Worm (Caenorhabditis elegans) whole organism, L3 larva: ENCODE data around the gene flwr-1.

Experiments
- R02D3.7 ChIP-seq: fragments of 150-350 bp; optimal IDR thresholded peaks from 2 replicates; lab custom pipeline; 2014; ENCODE audit warnings: missing biosample characterization, missing genetic modification characterization
- ama-1 ChIP-seq: fragments of 150-350 bp; optimal IDR thresholded peaks from 2 replicates; lab custom pipeline; 2018
- ceh-28 ChIP-seq: fragments of 150-350 bp; optimal IDR thresholded peaks from 2 replicates; lab custom pipeline; 2014; ENCODE audit warnings: missing biosample characterization, missing genetic modification reagents, missing genetic modification characterization
- ceh-82 ChIP-seq: fragments of 150-350 bp; optimal IDR thresholded peaks from 2 replicates; lab custom pipeline; 2014; ENCODE audit warnings: missing biosample characterization, missing genetic modification characterization
- ceh-9 ChIP-seq: sonication (generic microtip); optimal IDR thresholded peaks from 2 replicates; lab custom pipeline; 2018; ENCODE audit warnings: missing biosample characterization, missing genetic modification characterization
- daf-12 ChIP-seq: fragments of 150-350 bp; optimal IDR thresholded peaks from 2 replicates; lab custom pipeline; 2014; ENCODE audit warnings: missing biosample characterization, missing genetic modification reagents, missing genetic modification characterization
- egl-27 ChIP-seq: sonication (generic microtip); optimal IDR thresholded peaks from 4 replicates; lab custom pipeline; 2017; ENCODE audit warnings: missing biosample characterization, missing genetic modification reagents, missing genetic modification characterization
- egl-5 ChIP-seq: fragments of 150-350 bp; optimal IDR thresholded peaks from 2 replicates; lab custom pipeline; 2017; ENCODE audit warnings: missing biosample characterization, missing genetic modification reagents, missing genetic modification characterization, inconsistent platforms
- elt-3 ChIP-seq, 3 experiments: fragments of 150-350 bp in 1 of 3; sonication (generic microtip) in 2 of 3; optimal IDR thresholded peaks; 2 replicates in 2 of 3; 4 replicates in 1 of 3; lab custom pipeline; 2014 to 2017; ENCODE audit warnings: missing biosample characterization in 3 of 3, missing genetic modification characterization in 3 of 3
- eor-1 ChIP-seq, 2 experiments: fragments of 150-350 bp; optimal IDR thresholded peaks; 2 replicates each; lab custom pipeline; 2014 to 2018; ENCODE audit warnings: missing biosample characterization in 2 of 2, missing genetic modification characterization in 2 of 2
- fkh-10 ChIP-seq: sonication (generic microtip); optimal IDR thresholded peaks from 2 replicates; lab custom pipeline; 2017; ENCODE audit warnings: missing biosample characterization, missing genetic modification reagents, missing genetic modification characterization
- fkh-2 ChIP-seq: fragments of 150-350 bp; optimal IDR thresholded peaks from 2 replicates; lab custom pipeline; 2014; ENCODE audit warnings: missing biosample characterization, missing genetic modification reagents, missing genetic modification characterization
- fos-1 ChIP-seq: fragments of 150-350 bp; optimal IDR thresholded peaks from 2 replicates; lab custom pipeline; 2014; ENCODE audit warnings: missing biosample characterization, missing genetic modification characterization
- hmg-11 ChIP-seq: sonication (generic microtip); optimal IDR thresholded peaks from 2 replicates; lab custom pipeline; 2016; ENCODE audit warnings: missing genetic modification characterization, missing compliant biosample characterization
- lin-15B ChIP-seq: fragments of 150-350 bp; optimal IDR thresholded peaks from 2 replicates; lab custom pipeline; 2014; ENCODE audit warnings: missing biosample characterization, missing genetic modification characterization
- lin-39 ChIP-seq: fragments of 150-350 bp; optimal IDR thresholded peaks from 2 replicates; lab custom pipeline; 2018; ENCODE audit warnings: missing biosample characterization, missing genetic modification reagents, missing genetic modification characterization
- lsy-12 ChIP-seq: sonication (generic microtip); optimal IDR thresholded peaks from 2 replicates; lab custom pipeline; 2016; ENCODE audit warnings: mild to moderate bottlenecking, missing genetic modification characterization, missing compliant biosample characterization
- mdl-1 ChIP-seq: fragments of 150-350 bp; optimal IDR thresholded peaks from 2 replicates; lab custom pipeline; 2014; ENCODE audit warnings: missing biosample characterization, missing genetic modification characterization
- mml-1 ChIP-seq: fragments of 150-350 bp; sonication (generic microtip); optimal IDR thresholded peaks from 3 replicates; lab custom pipeline; 2014; ENCODE audit warnings: missing biosample characterization, missing genetic modification characterization
- nfya-1 ChIP-seq: sonication (generic microtip); optimal IDR thresholded peaks from 2 replicates; lab custom pipeline; 2017; ENCODE audit warnings: missing genetic modification characterization, mild to moderate bottlenecking, missing compliant biosample characterization, antibody characterized with exemption, moderate library complexity; ENCODE audit not compliant: insufficient read depth
- nhr-11 ChIP-seq: fragments of 150-350 bp; optimal IDR thresholded peaks from 2 replicates; lab custom pipeline; 2014; ENCODE audit warnings: missing biosample characterization, missing genetic modification characterization
- nhr-12 ChIP-seq: fragments of 150-350 bp; optimal IDR thresholded peaks from 2 replicates; lab custom pipeline; 2014; ENCODE audit warnings: missing biosample characterization, missing genetic modification characterization
- nhr-237 ChIP-seq: fragments of 150-350 bp; optimal IDR thresholded peaks from 2 replicates; lab custom pipeline; 2014; ENCODE audit warnings: missing biosample characterization, missing genetic modification characterization
- nhr-25 ChIP-seq: sonication (generic microtip); optimal IDR thresholded peaks from 2 replicates; lab custom pipeline; 2017; ENCODE audit warnings: missing biosample characterization, missing genetic modification characterization
- nhr-28 ChIP-seq: fragments of 150-350 bp; optimal IDR thresholded peaks from 2 replicates; lab custom pipeline; 2014; ENCODE audit warnings: missing biosample characterization, missing genetic modification characterization
- nhr-43 ChIP-seq: sonication (generic microtip); optimal IDR thresholded peaks from 2 replicates; lab custom pipeline; 2016; ENCODE audit warnings: mild to moderate bottlenecking, missing genetic modification characterization, missing compliant biosample characterization; ENCODE audit not compliant: poor library complexity, severe bottlenecking
- nhr-67 ChIP-seq: fragments of 150-350 bp; optimal IDR thresholded peaks from 2 replicates; lab custom pipeline; 2014; ENCODE audit warnings: missing biosample characterization, missing genetic modification characterization
- nhr-76 ChIP-seq: fragments of 150-350 bp; sonication (generic microtip); optimal IDR thresholded peaks from 5 replicates; lab custom pipeline; 2014; ENCODE audit warnings: missing biosample characterization, missing genetic modification characterization
- pqm-1 ChIP-seq: fragments of 150-350 bp; optimal IDR thresholded peaks from 2 replicates; lab custom pipeline; 2017; ENCODE audit warnings: missing biosample characterization, missing genetic modification characterization, inconsistent platforms
- sea-2 ChIP-seq: fragments of 150-350 bp; sonication (generic microtip); optimal IDR thresholded peaks from 4 replicates; lab custom pipeline; 2014; ENCODE audit warnings: missing biosample characterization, missing genetic modification reagents, missing genetic modification characterization
- skn-1 ChIP-seq: fragments of 150-350 bp; optimal IDR thresholded peaks from 2 replicates; lab custom pipeline; 2014; ENCODE audit warnings: missing biosample characterization, missing genetic modification characterization
- snpc-4 ChIP-seq: fragments of 150-350 bp; optimal IDR thresholded peaks from 2 replicates; lab custom pipeline; 2014; ENCODE audit warnings: missing biosample characterization, missing genetic modification characterization
- tbx-2 ChIP-seq: sonication (generic microtip); optimal IDR thresholded peaks from 2 replicates; lab custom pipeline; 2016; ENCODE audit warnings: mild to moderate bottlenecking, missing genetic modification characterization, missing compliant biosample characterization
- unc-39 ChIP-seq: sonication (generic microtip); optimal IDR thresholded peaks from 4 replicates; lab custom pipeline; 2017; ENCODE audit warnings: missing biosample characterization, missing genetic modification characterization
- unc-62 ChIP-seq: fragments of 150-350 bp; sonication (generic microtip); optimal IDR thresholded peaks from 4 replicates; lab custom pipeline; 2014; ENCODE audit warnings: missing biosample characterization, missing genetic modification reagents, missing genetic modification characterization
- zag-1 ChIP-seq: fragments of 150-350 bp; optimal IDR thresholded peaks from 2 replicates; lab custom pipeline; 2014; ENCODE audit warnings: missing biosample characterization, missing genetic modification characterization
- ztf-4 ChIP-seq: fragments of 150-350 bp; optimal IDR thresholded peaks from 2 replicates; lab custom pipeline; 2014; ENCODE audit warnings: missing biosample characterization, missing genetic modification characterization

The flwr-1 gene

ce11 chrX:14946217-14946463 lies 23.9 kb downstream of the flwr-1 start, which contains the start of gene mrp-5:
mrp-5 (minus strand) TSS chrX:14946317.
- TF ChIP-seq ceh-28 (no peak), ceh-9 (no peak), skn-1 (tag; lab: Kevin White, UChicago) (no peak), nhr-43 (tag; lab: Kevin White, UChicago) (no peak), tbx-2 (tag; lab: Kevin White, UChicago) (no peak), nhr-28 (tag; lab: Kevin White, UChicago) (no peak), zag-1 (tag; lab: Kevin White, UChicago) (no peak), lin-39 (tag; lab: Kevin White, UChicago) (no peak), fkh-10 (GFP tag; lab: Kevin White, UChicago) (no peak), ama-1 (no peak)
- TF ChIP-seq, all 47 proteins: peak for 0

- TF ChIP-seq fkh-10 (GFP tag; lab: Kevin White, UChicago) (no peak), snpc-4 (tag; lab: Kevin White, UChicago) (peak; percentile 80)
These were observed 31.9 kb downstream of the flwr-1 start for ce11 chrX:14938188-14938587.

ce11 chrX:14931443-14931842 lies 38.6 kb downstream of the flwr-1 start:
- TF ChIP-seq snpc-4 (tag; lab: Kevin White, UChicago) = peak; percentile 1
- TF ChIP-seq egl-27 (tag; lab: Kevin White, UChicago) = no peak
- no peak for TF ChIP-seq sea-2 (GFP tag; lab: Kevin White, UChicago)
- no peak for TF ChIP-seq nfya-1 (tag; lab: Kevin White, UChicago)

ce11 chrX:14929512-14929911 lies 40.6 kb downstream of the flwr-1 start:
- TF ChIP-seq egl-5 (tag; lab: Kevin White, UChicago) (no peak), zag-1 (tag; lab: Kevin White, UChicago) (no peak), lin-39 (tag; lab: Kevin White, UChicago) (no peak)

ce11 chrX:14928854-14929253 lies 41.2 kb downstream of the flwr-1 start, which contains the start of gene ntr-2:
ntr-2 (minus strand) TSS chrX:14928954.
- TF ChIP-seq ceh-28 (no peak), lsy-12 (tag; lab: Kevin White, UChicago) (no peak), egl-5 (tag; lab: Kevin White, UChicago) (no peak), fkh-2 (tag; lab: Kevin White, UChicago) (no peak), ztf-4 (tag; lab: Kevin White, UChicago) (no peak), eor-1 (tag; optimal IDR thresholded peaks at IDR 0.05; lab: Kevin White, UChicago) (no peak), mdl-1 (no peak), ceh-82 (tag; lab: Kevin White, UChicago) (no peak), unc-39 (tag; lab: Kevin White, UChicago) (no peak), pqm-1 (tag; lab: Kevin White, UChicago) (no peak), egl-27 (tag; lab: Kevin White, UChicago) (no peak), nhr-237 (tag; lab: Kevin White, UChicago) (no peak), nhr-76 (tag; lab: Kevin White, UChicago) (no peak), nhr-12 (tag; lab: Kevin White, UChicago) (no peak), sea-2 (GFP tag; lab: Kevin White, UChicago) (no peak), nhr-67 (no peak), lin-15B (tag; lab: Kevin White, UChicago) (no peak), nhr-11 (tag; lab: Kevin White, UChicago) (no peak)

- TF ChIP-seq hmg-11 (tag; lab: Kevin White, UChicago) (no peak), fos-1 (tag; lab: Kevin White, UChicago) (no peak), daf-12 (tag; lab: Kevin White, UChicago) (no peak), nhr-25 (tag; lab: Kevin White, UChicago) (no peak), nhr-12 (tag; lab: Kevin White, UChicago) (no peak), elt-3 (tag; optimal IDR thresholded peaks at IDR 0.05; lab: Kevin White, UChicago) (no peak), nhr-11 (tag; lab: Kevin White, UChicago) (no peak), egl-5 (tag; lab: Kevin White, UChicago) (no peak), nhr-43 (tag; lab: Kevin White, UChicago) (no peak), eor-1 (tag; optimal IDR thresholded peaks at IDR 0.05; lab: Kevin White, UChicago) (no peak), mdl-1 (no peak), unc-62 (GFP tag; lab: Kevin White, UChicago) (no peak), mml-1 (tag; lab: Kevin White, UChicago) (no peak), R02D3.7 (tag; lab: Kevin White, UChicago) (no peak)
These were observed 47.3 kb downstream of the flwr-1 start for ce11 chrX:14922758-14923157.
